Worm (Caenorhabditis elegans) whole organism, mixed stage, embryonic: ENCODE data around the gene F07H5.7.

Source experiments
- ceh-43 ChIP-seq: fragments of 200-800 bp; sonication (Bioruptor generic); optimal IDR thresholded peaks from 2 replicates; lab custom pipeline; 2018; ENCODE audit warnings: mild to moderate bottlenecking, missing genetic modification characterization, moderate library complexity, missing compliant biosample characterization
- lin-13 ChIP-seq: fragments of 150-350 bp; optimal IDR thresholded peaks from 2 replicates; lab custom pipeline; 2014; ENCODE audit warnings: missing biosample characterization, missing genetic modification characterization

- no peak for TF ChIP-seq ceh-43
- no peak for TF ChIP-seq lin-13 (tag; lab: Kevin White, UChicago)
Observed at ce11 chrII:8764332-8764731, 29.6 kb downstream of the F07H5.7 start.
